Fruit fly (Drosophila melanogaster): ENCODE measurements around the gene Jon99Fii.

dm6 chr3R:30460187-30460586 is 27.5 kb downstream of the Jon99Fii start:
- TF ChIP-seq Ets96B (tag; optimal IDR thresholded peaks at IDR 0.05): no peak
- no peak for TF ChIP-seq Hr39 (GFP tag; optimal IDR thresholded peaks at IDR 0.05)
- TF ChIP-seq CG6808 (GFP tag; optimal IDR thresholded peaks at IDR 0.05): no peak
- TF ChIP-seq Gug (GFP tag; IDR thresholded peaks at IDR 0.05): no peak
- no peak for TF ChIP-seq CG7368 (GFP tag; optimal IDR thresholded peaks at IDR 0.05)
- no peak for TF ChIP-seq Blimp-1 (GFP tag; optimal IDR thresholded peaks at IDR 0.05)
- TF ChIP-seq dac (GFP tag; optimal IDR thresholded peaks at IDR 0.05): no peak
- TF ChIP-seq esn (GFP tag; optimal IDR thresholded peaks at IDR 0.05): no peak
- TF ChIP-seq Eip75B (GFP tag; optimal IDR thresholded peaks at IDR 0.05): no peak
- TF ChIP-seq Ets21C (GFP tag; optimal IDR thresholded peaks at IDR 0.05): no peak
- TF ChIP-seq topi (GFP tag; optimal IDR thresholded peaks at IDR 0.05): no peak
- no peak for TF ChIP-seq CG11294 (GFP tag; IDR thresholded peaks at IDR 0.05)
- TF ChIP-seq ss (GFP tag; optimal IDR thresholded peaks at IDR 0.05): no peak
